Worm (Caenorhabditis elegans) whole organism, L4/young adult: ENCODE results near the gene K08D8.11.

ENCODE experiments used
- W03F9.2 ChIP-seq: fragments of 150-350 bp; optimal IDR thresholded peaks from 2 replicates; lab custom pipeline; 2014; ENCODE audit warnings: missing biosample characterization, missing genetic modification characterization
- dao-5 ChIP-seq: sonication (generic microtip); optimal IDR thresholded peaks from 2 replicates; lab custom pipeline; 2016; ENCODE audit warnings: missing genotype, missing genetic modification characterization, moderate library complexity, missing compliant biosample characterization
- him-1 ChIP-seq: sonication (generic microtip); optimal IDR thresholded peaks from 2 replicates; lab custom pipeline; 2016; ENCODE audit warnings: missing genotype, missing genetic modification reagents, missing genetic modification characterization, missing compliant biosample characterization

DNA sequence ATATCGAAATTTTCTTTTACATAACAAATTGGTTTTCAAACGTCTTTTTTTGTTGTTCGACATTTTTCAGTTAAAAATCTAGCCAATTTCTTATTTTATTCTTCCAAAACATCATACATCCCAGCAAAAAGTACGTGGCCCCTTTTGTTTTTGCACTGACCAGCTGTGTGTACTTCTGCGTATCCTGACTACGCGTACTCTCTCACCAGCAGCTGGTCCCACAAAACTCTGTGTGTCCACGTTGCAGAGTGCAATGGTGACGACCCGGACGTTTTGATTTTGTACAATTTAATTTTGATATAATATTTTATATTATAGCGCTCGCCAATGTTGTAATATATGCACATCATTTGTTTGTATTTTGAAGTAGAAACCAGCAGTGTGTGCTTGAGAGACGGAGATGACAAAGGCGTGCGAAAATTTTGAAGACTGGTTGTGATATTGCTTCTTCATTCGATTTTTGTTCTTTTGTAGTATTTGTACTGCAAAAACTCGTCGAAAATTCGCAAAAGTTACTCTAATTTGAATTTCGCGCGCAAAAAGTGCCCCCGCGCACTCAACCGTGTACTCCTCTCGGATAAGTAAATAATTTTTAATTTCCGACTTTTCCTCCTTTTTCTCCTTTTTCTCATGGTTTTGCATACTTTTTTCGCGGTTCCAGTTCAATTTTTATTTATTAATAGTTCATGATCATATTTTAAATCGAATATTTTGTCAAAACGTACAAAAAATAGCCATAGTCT is 40.6 kb upstream of the K08D8.11 start:
- no peak for TF ChIP-seq him-1 (tag; lab: Kevin White, UChicago)
- TF ChIP-seq dao-5 (tag; lab: Kevin White, UChicago): no peak
- TF ChIP-seq W03F9.2 (tag; lab: Kevin White, UChicago): no peak
